Worm (Caenorhabditis elegans): ENCODE data around the gene F38E1.6.
A peak's percentile ranks its signal among the peaks of the same experiment; 100 is the strongest.

F38E1.6 gene

DNA sequence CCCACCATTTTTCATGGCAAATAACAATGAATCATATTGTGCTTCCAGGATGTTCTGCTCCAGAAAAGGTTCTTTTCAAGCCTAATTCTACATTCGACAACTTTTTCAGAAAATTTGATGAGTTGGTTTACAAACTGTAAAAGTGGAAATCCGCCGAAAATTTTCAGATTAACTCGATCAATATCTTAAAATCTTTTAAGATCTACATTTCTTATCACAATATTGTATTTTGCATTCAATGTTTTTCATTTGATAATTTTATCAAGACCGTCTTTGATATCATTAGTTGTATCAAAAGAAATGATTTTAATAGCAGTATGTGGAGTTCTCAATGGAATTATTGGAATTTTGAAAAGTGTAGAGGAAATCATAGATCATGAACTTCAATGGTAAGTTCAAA, at the start of gene F38E1.6:
TSS of gene F38E1.6 (plus strand) at position 301 of the 400 bp plus-strand sequence.
- TF ChIP-seq ref-1 (GFP tag; conservative IDR thresholded peaks at IDR 0.05) (no peak), flt-1 (GFP tag; IDR thresholded peaks at IDR 0.05) (no peak), ztf-23 (GFP tag; IDR thresholded peaks at IDR 0.05) (no peak)

DNA sequence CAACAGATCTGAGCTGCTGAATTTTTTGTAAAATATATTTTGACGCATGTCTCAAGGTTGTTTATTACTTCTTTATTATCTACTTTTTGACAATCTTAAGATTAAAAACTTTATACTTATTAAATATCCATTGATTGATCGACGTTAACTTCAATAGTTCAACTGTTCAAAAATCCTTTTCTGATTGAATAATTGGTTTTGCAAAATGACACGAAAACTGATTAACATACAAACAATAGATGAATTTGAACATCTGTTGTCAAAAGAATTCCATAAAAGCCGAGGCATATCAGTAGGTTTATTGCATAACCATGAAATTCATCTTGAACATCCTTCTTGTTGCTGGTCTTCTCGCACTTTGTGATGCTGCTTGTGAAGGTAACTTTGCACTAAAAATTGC, 48.7 kb upstream of the F38E1.6 start, which contains the start of gene W02D7.12:
TSS of gene W02D7.12 (plus strand) at position 301 of the 400 bp plus-strand sequence.
- TF ChIP-seq ztf-23 (GFP tag; IDR thresholded peaks at IDR 0.05) (no peak), med-1 (GFP tag; optimal IDR thresholded peaks at IDR 0.05; ENCODE audit: insufficient read depth) (no peak), ztf-29 (GFP tag; IDR thresholded peaks at IDR 0.05) (no peak), flt-1 (GFP tag; IDR thresholded peaks at IDR 0.05) (no peak), ref-1 (GFP tag; conservative IDR thresholded peaks at IDR 0.05) (no peak), T22C8.4 (GFP tag; IDR thresholded peaks at IDR 0.05) (no peak), tab-1 (GFP tag; IDR thresholded peaks at IDR 0.05) (no peak), cog-1 (tag; optimal IDR thresholded peaks at IDR 0.05) (no peak), klf-2 (GFP tag; conservative IDR thresholded peaks at IDR 0.05) (no peak)

DNA sequence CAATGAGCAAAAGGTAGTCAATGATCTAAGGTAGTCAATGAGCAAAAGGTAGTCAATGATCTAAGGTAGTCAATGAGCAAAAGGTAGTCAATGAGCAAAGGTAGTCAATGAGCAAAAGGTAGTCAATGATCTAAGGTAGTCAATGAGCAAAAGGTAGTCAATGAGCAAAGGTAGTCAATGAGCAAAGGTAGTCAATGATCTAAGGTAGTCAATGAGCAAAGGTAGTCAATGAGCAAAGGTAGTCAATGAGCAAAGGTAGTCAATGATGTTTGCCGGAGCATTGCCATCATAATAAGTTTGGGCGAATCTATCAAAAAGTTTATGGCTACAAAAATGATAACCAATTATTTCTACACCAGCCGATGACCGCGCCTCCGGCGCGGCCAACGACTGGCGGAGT, 45.1 kb upstream of the F38E1.6 start:
- TF ChIP-seq flt-1 (GFP tag; IDR thresholded peaks at IDR 0.05) (peak; percentile 56), klf-2 (GFP tag; conservative IDR thresholded peaks at IDR 0.05) (peak; percentile 75), ztf-23 (GFP tag; IDR thresholded peaks at IDR 0.05) (peak; percentile 24; the same call in 1 of the 2 replicates), tab-1 (GFP tag; IDR thresholded peaks at IDR 0.05) (peak; percentile 44; the same call in 1 of the 2 replicates)

DNA sequence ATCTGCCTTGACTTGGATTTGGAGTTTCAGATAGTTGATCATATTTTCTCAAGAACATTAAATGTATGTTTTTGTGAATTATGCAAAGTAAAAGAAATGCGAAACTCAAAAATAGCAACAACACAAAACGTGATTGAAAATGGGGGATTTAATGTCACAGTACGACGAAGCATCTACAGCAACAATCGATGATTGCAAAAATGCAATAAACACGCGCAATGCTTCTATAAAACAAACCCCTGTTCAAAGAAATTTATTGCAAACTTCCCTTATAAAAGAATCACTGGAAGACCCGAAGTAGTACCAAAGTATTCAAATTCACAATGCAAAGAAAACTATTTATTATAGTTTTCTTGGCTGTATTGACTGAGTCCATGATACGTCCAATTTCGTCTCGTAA, 41.8 kb upstream of the F38E1.6 start, which contains the start of gene clec-219:
TSS of gene clec-219 (plus strand) at position 301 of the 400 bp plus-strand sequence.
- TF ChIP-seq ref-1 (GFP tag; conservative IDR thresholded peaks at IDR 0.05) (no peak), T22C8.4 (GFP tag; IDR thresholded peaks at IDR 0.05) (no peak), cog-1 (tag; optimal IDR thresholded peaks at IDR 0.05) (no peak), ztf-23 (GFP tag; IDR thresholded peaks at IDR 0.05) (no peak), med-1 (GFP tag; optimal IDR thresholded peaks at IDR 0.05; ENCODE audit: insufficient read depth) (no peak), klf-2 (GFP tag; conservative IDR thresholded peaks at IDR 0.05) (no peak), flt-1 (GFP tag; IDR thresholded peaks at IDR 0.05) (no peak), ztf-29 (GFP tag; IDR thresholded peaks at IDR 0.05) (no peak), tab-1 (GFP tag; IDR thresholded peaks at IDR 0.05) (no peak)

DNA sequence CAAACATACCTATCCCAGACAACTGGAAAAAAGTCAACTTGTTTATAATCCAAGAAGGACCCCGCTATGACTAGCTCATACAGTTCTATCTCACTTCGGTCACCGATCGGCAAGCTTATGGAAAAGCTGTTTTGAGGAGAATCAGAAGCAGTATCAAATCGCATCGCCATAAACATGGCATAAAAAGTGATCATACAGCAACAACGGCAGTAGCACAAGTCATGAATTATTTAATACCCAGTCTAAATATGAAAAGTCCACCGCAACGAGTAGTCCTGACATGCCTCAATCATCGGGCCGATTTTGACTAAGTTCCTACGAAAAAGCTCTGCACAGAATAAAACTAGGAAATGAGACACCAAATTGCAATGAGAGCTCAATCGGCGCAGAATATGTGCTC, 36.3 kb upstream of the F38E1.6 start:
- TF ChIP-seq ref-1 (GFP tag; conservative IDR thresholded peaks at IDR 0.05) (no peak), ztf-29 (GFP tag; IDR thresholded peaks at IDR 0.05) (no peak), med-1 (GFP tag; optimal IDR thresholded peaks at IDR 0.05; ENCODE audit: insufficient read depth) (no peak), T22C8.4 (GFP tag; IDR thresholded peaks at IDR 0.05) (no peak), tab-1 (GFP tag; IDR thresholded peaks at IDR 0.05) (no peak), ztf-23 (GFP tag; IDR thresholded peaks at IDR 0.05) (no peak), klf-2 (GFP tag; conservative IDR thresholded peaks at IDR 0.05) (no peak), cog-1 (tag; optimal IDR thresholded peaks at IDR 0.05) (no peak), flt-1 (GFP tag; IDR thresholded peaks at IDR 0.05) (no peak)

DNA sequence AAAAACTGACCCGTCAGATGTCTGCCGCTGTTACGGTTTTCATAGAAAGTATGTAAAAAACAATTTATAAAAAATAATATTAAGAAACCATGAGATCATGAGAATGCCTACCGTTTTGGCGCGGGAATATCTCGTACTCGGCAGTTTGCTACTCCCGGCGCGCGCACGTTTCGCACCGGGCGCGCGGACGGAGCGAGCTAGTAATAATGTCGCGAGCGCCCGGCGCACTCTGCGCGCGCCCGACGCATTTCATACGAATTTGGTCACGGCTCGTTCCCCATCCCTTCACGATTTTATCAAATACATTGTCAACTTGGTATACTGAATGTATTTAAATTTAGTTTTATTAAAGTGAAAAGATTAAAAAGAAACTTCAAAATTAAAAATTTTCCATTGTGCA, 34.0 kb upstream of the F38E1.6 start:
- TF ChIP-seq ztf-23 (GFP tag; IDR thresholded peaks at IDR 0.05) = no peak
- no peak for TF ChIP-seq klf-2 (GFP tag; conservative IDR thresholded peaks at IDR 0.05)
- no peak for TF ChIP-seq ztf-29 (GFP tag; IDR thresholded peaks at IDR 0.05)
- TF ChIP-seq cog-1 (tag; optimal IDR thresholded peaks at IDR 0.05) = no peak
- no peak for TF ChIP-seq med-1 (GFP tag; optimal IDR thresholded peaks at IDR 0.05; ENCODE audit: insufficient read depth)
- TF ChIP-seq T22C8.4 (GFP tag; IDR thresholded peaks at IDR 0.05) = no peak
- TF ChIP-seq flt-1 (GFP tag; IDR thresholded peaks at IDR 0.05) = no peak
- no peak for TF ChIP-seq tab-1 (GFP tag; IDR thresholded peaks at IDR 0.05)

DNA sequence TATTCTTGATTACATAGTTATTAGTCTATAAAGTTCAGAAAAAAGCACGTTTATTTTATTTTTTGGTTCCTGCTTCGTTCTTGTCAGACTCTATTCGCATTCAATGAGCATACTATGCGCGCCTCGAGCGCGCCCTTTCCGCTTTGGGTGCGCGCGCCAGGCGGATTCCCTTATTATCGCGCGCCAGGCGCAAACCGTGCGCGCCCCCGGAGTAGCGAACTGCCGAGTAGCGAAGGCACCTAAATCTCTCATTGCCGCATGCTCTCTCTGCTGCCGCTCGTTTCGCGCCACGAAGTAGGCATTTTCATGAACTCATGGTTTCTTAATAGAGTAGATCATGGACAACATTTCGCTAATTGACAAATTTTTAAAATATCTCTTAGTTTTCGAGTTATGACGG, 32.8 kb upstream of the F38E1.6 start:
- TF ChIP-seq klf-2 (GFP tag; conservative IDR thresholded peaks at IDR 0.05) = no peak
- no peak for TF ChIP-seq med-1 (GFP tag; optimal IDR thresholded peaks at IDR 0.05; ENCODE audit: insufficient read depth)
- no peak for TF ChIP-seq ztf-23 (GFP tag; IDR thresholded peaks at IDR 0.05)
- no peak for TF ChIP-seq ztf-29 (GFP tag; IDR thresholded peaks at IDR 0.05)
- no peak for TF ChIP-seq tab-1 (GFP tag; IDR thresholded peaks at IDR 0.05)
- TF ChIP-seq ref-1 (GFP tag; conservative IDR thresholded peaks at IDR 0.05) = no peak
- no peak for TF ChIP-seq T22C8.4 (GFP tag; IDR thresholded peaks at IDR 0.05)
- no peak for TF ChIP-seq flt-1 (GFP tag; IDR thresholded peaks at IDR 0.05)
- no peak for TF ChIP-seq cog-1 (tag; optimal IDR thresholded peaks at IDR 0.05)

DNA sequence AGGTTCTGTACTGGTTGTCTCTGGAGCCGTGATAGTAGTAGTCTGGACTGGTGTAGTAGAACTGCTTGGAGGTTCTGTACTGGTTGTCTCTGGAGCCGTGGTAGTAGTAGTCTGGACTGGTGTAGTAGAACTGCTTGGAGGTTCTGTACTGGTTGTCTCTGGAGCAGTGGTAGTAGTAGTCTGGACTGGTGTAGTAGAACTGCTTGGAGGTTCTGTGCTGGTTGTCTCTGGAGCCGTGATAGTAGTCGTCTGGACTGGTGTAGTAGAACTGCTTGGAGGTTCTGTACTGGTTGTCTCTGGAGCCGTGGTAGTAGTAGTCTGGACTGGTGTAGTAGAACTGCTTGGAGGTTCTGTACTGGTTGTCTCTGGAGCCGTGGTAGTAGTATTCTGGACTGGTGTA, 30.5 kb upstream of the F38E1.6 start:
- TF ChIP-seq ref-1 (GFP tag; conservative IDR thresholded peaks at IDR 0.05) (0 out of 2 replicates have a peak, but pooled peaks have one; percentile 30), flt-1 (GFP tag; IDR thresholded peaks at IDR 0.05) (0 out of 2 replicates have a peak, but pooled peaks have one; percentile 57)

DNA sequence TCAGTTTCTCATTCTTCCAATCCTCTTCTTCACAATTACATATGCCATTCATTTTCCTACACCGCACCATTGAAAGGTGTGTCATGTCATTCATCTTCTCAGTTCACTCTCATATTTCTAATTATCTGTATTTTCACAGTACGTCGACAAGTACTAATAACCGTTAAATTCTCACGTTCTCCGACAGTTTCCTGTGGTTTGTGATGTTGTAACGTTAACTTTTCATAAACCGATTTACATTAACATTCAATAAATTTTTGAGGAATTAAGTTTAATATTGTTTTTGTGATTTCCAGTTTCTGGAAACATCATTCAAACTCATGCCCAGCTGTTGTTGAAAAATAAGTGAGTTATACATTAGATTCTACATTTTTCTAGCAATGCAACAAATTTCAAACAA, 25.5 kb upstream of the F38E1.6 start, which contains the start of gene tmd-2:
TSS of gene tmd-2 (plus strand) at position 301 of the 400 bp plus-strand sequence.
- TF ChIP-seq ref-1 (GFP tag; conservative IDR thresholded peaks at IDR 0.05) = no peak
- no peak for TF ChIP-seq cog-1 (tag; optimal IDR thresholded peaks at IDR 0.05)
- TF ChIP-seq ztf-23 (GFP tag; IDR thresholded peaks at IDR 0.05) = no peak
- TF ChIP-seq klf-2 (GFP tag; conservative IDR thresholded peaks at IDR 0.05) = no peak
- TF ChIP-seq flt-1 (GFP tag; IDR thresholded peaks at IDR 0.05) = no peak
- no peak for TF ChIP-seq tab-1 (GFP tag; IDR thresholded peaks at IDR 0.05)
- TF ChIP-seq med-1 (GFP tag; optimal IDR thresholded peaks at IDR 0.05; ENCODE audit: insufficient read depth) = no peak
- no peak for TF ChIP-seq T22C8.4 (GFP tag; IDR thresholded peaks at IDR 0.05)
- TF ChIP-seq ztf-29 (GFP tag; IDR thresholded peaks at IDR 0.05) = no peak

DNA sequence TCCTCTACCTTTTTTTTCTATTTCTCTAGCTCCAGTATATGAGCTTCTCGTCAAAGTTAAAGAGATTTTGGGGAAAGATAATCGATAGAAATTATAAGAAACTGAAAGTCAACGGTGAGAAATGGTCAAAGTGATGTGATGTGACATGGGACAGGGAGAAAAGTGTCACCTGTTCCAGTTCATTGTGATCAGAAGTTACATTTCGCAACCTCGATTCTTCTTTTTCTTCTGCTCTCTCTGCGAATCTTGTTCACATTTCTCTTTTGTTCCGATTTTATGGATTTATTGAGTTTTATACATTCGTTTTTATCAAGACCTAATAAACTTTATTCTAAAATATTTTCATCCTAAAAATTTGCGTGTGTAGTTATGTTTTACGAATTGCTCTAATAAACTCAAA, 24.3 kb upstream of the F38E1.6 start:
- TF ChIP-seq ztf-29 (GFP tag; IDR thresholded peaks at IDR 0.05) (no peak), klf-2 (GFP tag; conservative IDR thresholded peaks at IDR 0.05) (no peak), med-1 (GFP tag; optimal IDR thresholded peaks at IDR 0.05; ENCODE audit: insufficient read depth) (no peak), tab-1 (GFP tag; IDR thresholded peaks at IDR 0.05) (no peak), ztf-23 (GFP tag; IDR thresholded peaks at IDR 0.05) (no peak), T22C8.4 (GFP tag; IDR thresholded peaks at IDR 0.05) (no peak), flt-1 (GFP tag; IDR thresholded peaks at IDR 0.05) (no peak), ref-1 (GFP tag; conservative IDR thresholded peaks at IDR 0.05) (no peak), cog-1 (tag; optimal IDR thresholded peaks at IDR 0.05) (no peak)
